Worm (Caenorhabditis elegans): ENCODE data around the gene acly-1.

DNA sequence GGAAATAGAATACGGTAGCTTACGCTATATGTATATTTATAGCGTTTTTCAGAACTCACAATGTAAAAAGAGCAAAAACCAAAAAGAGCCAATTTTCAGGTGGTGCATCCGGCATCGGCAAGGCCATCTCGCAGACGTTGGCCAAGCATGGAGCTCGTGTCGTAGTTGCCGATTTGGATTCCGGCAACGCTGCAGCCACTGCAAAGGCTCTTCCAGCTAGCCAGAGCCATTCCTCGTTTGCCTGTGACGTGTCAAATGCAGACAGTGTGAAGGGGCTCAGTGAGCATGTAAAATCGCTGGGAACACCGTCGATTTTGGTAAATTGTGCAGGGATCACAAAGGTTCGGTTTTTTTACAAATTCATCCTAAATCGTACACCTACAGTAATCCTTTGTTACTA lies 7.8 kb downstream of the acly-1 start:
- TF ChIP-seq unc-62 (GFP tag; optimal IDR thresholded peaks at IDR 0.05) = no peak
- no peak for TF ChIP-seq elt-3 (tag; optimal IDR thresholded peaks at IDR 0.05)
- no peak for TF ChIP-seq ama-1 (optimal IDR thresholded peaks at IDR 0.05)
- no peak for TF ChIP-seq lin-39 (tag; optimal IDR thresholded peaks at IDR 0.05)
- no peak for TF ChIP-seq ztf-4 (tag; optimal IDR thresholded peaks at IDR 0.05)
- TF ChIP-seq egl-27 (tag; optimal IDR thresholded peaks at IDR 0.05) = no peak
- no peak for TF ChIP-seq nhr-10 (tag; optimal IDR thresholded peaks at IDR 0.05)
- TF ChIP-seq ZK546.5 (tag; optimal IDR thresholded peaks at IDR 0.05) = no peak
- TF ChIP-seq R02D3.7 (tag; optimal IDR thresholded peaks at IDR 0.05) = no peak
- TF ChIP-seq ceh-82 (tag; optimal IDR thresholded peaks at IDR 0.05) = no peak
- TF ChIP-seq nhr-11 (tag; optimal IDR thresholded peaks at IDR 0.05) = no peak
- no peak for TF ChIP-seq elt-1 (tag; optimal IDR thresholded peaks at IDR 0.05)

Data from whole organism, L2 larva.